Fruit fly (Drosophila melanogaster) whole organism, pupa: ENCODE data around the gene Mob3.
A peak's percentile ranks its signal among the peaks of the same experiment; 100 is the strongest.

Source experiments
- CG4496 ChIP-seq: fragments of 200-800 bp; sonication (Bioruptor generic); IDR thresholded peaks from 3 replicates; pipeline ENCODE4 v1.3.6; 2022; ENCODE audit warnings: missing biosample characterization, missing genetic modification characterization
- CG8159 ChIP-seq: fragments of 200-800 bp; sonication (Bioruptor generic); optimal IDR thresholded peaks from 3 replicates; lab custom pipeline; 2018; ENCODE audit warnings: missing biosample characterization, mild to moderate bottlenecking, missing genetic modification characterization, moderate library complexity
- D1 ChIP-seq: fragments of 200-800 bp; sonication (Bioruptor generic); optimal IDR thresholded peaks from 2 replicates; lab custom pipeline; 2018; ENCODE audit warnings: missing biosample characterization, mild to moderate bottlenecking, missing genetic modification characterization, moderate library complexity

DNA sequence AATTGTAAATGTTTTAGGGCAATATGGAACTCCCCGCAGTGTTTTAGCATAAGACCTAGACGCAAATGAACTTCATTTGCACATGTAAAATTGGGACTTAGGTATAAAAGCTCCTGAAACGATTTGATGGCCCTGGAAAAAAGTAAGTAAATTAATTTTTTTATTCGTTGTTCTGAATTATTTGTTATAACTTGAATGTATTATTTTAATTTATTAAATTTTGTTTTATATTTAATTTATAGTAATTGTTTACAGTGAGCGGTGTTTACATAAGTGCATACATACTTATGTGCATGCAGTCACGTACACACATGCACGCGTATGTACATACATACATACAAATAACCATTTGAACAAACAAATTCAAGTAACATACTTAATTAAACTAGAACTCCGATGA lies 11.3 kb downstream of the Mob3 start:
- no peak for TF ChIP-seq CG8159 (tag; lab: Kevin White, UChicago)
- no peak for TF ChIP-seq D1 (tag; lab: Kevin White, UChicago)
- peak; percentile 67; the same call in 2 of the 3 replicates for TF ChIP-seq CG4496 (GFP tag; lab: Robert Waterston, UW)
